Worm (Caenorhabditis elegans) whole organism, L4 larva: ENCODE results near the gene H41C03.1.

Experiments
- Y48G9A.11 ChIP-seq: fragments of 200-800 bp; sonication (Bioruptor generic); IDR thresholded peaks from 2 replicates; pipeline ENCODE4 v1.3.6; 2022; ENCODE audit warnings: missing genetic modification reagents, missing genetic modification characterization, missing compliant biosample characterization
- Y5F2A.4 ChIP-seq: fragments of 200-800 bp; sonication (Bioruptor generic); optimal IDR thresholded peaks from 2 replicates; lab custom pipeline; 2018; ENCODE audit warnings: mild to moderate bottlenecking, missing genetic modification characterization, missing compliant biosample characterization
- ctbp-1 ChIP-seq: fragments of 200-800 bp; sonication (Bioruptor generic); IDR thresholded peaks from 2 replicates; pipeline ENCODE4 v1.3.6; 2022; ENCODE audit warnings: missing genetic modification reagents, missing genetic modification characterization, missing compliant biosample characterization
- gei-8 ChIP-seq: fragments of 200-800 bp; sonication (Bioruptor generic); optimal IDR thresholded peaks from 2 replicates; lab custom pipeline; 2018; ENCODE audit warnings: mild to moderate bottlenecking, missing genetic modification characterization, missing compliant biosample characterization
- lin-39 ChIP-seq: fragments of 150-350 bp; optimal IDR thresholded peaks from 2 replicates; lab custom pipeline; 2014; ENCODE audit warnings: missing biosample characterization, missing genetic modification reagents, missing genetic modification characterization
- madf-9 ChIP-seq: fragments of 200-800 bp; sonication (Bioruptor generic); conservative IDR thresholded peaks from 2 replicates; pipeline ENCODE4 v1.3.6; 2022; ENCODE audit warnings: missing genetic modification reagents, missing genetic modification characterization, missing compliant biosample characterization
- nhr-11 ChIP-seq: fragments of 150-350 bp; optimal IDR thresholded peaks from 2 replicates; lab custom pipeline; 2014; ENCODE audit warnings: missing biosample characterization, missing genetic modification characterization
- nhr-76 ChIP-seq: fragments of 150-350 bp; optimal IDR thresholded peaks from 2 replicates; lab custom pipeline; 2014; ENCODE audit warnings: missing biosample characterization, missing genetic modification characterization
- snpc-4 ChIP-seq: fragments of 150-350 bp; optimal IDR thresholded peaks from 2 replicates; lab custom pipeline; 2014; ENCODE audit warnings: missing biosample characterization, missing genetic modification characterization
- vab-7 ChIP-seq: fragments of 200-800 bp; sonication (Bioruptor generic); IDR thresholded peaks from 2 replicates; pipeline ENCODE4 v1.3.6; 2022; ENCODE audit warnings: missing genetic modification reagents, missing genetic modification characterization, missing compliant biosample characterization
- zfp-3 ChIP-seq: fragments of 200-800 bp; sonication (Bioruptor generic); conservative IDR thresholded peaks from 2 replicates; pipeline ENCODE4 v1.3.6; 2022; ENCODE audit warnings: missing genetic modification reagents, missing genetic modification characterization, missing compliant biosample characterization

ce11 chrII:5806563-5806962 lies 47.7 kb upstream of the H41C03.1 start:
- no peak for TF ChIP-seq ctbp-1
- TF ChIP-seq zfp-3, result no peak
- no peak for TF ChIP-seq Y48G9A.11
- no peak for TF ChIP-seq lin-39 (tag; lab: Kevin White, UChicago)
- no peak for TF ChIP-seq nhr-11 (tag; lab: Kevin White, UChicago)
- no peak for TF ChIP-seq vab-7
- TF ChIP-seq nhr-76 (tag; lab: Kevin White, UChicago), result no peak
- no peak for TF ChIP-seq gei-8 (GFP tag; lab: Kevin White, UChicago)
- TF ChIP-seq snpc-4 (tag; lab: Kevin White, UChicago), result no peak
- TF ChIP-seq madf-9, result no peak
- TF ChIP-seq Y5F2A.4 (GFP tag; lab: Kevin White, UChicago), result no peak
